Fruit fly (Drosophila melanogaster) whole organism, prepupa: ENCODE measurements around the gene qin.
A peak's percentile ranks its signal among the peaks of the same experiment; 100 is the strongest.

Experiments used
- Blimp-1 ChIP-seq: fragments of 200-800 bp; sonication (Bioruptor generic); optimal IDR thresholded peaks from 3 replicates; lab custom pipeline; 2017; ENCODE audit warnings: missing biosample characterization, missing genetic modification characterization, mild to moderate bottlenecking, moderate library complexity, missing genetic modification reagents
- CG11294 ChIP-seq: fragments of 200-800 bp; sonication (Bioruptor generic); IDR thresholded peaks from 2 replicates; pipeline ENCODE4 v1.3.6; 2022; ENCODE audit warnings: missing biosample characterization, missing genetic modification characterization
- CG11902 ChIP-seq: fragments of 200-800 bp; sonication (Bioruptor generic); optimal IDR thresholded peaks from 3 replicates; lab custom pipeline; 2016; ENCODE audit warnings: missing biosample characterization, missing genetic modification characterization
- CG15336 ChIP-seq: fragments of 200-800 bp; sonication (Bioruptor generic); IDR thresholded peaks from 2 replicates; pipeline ENCODE4 v1.3.6; 2022; ENCODE audit warnings: missing biosample characterization, missing genetic modification characterization
- CG31627 ChIP-seq: fragments of 200-800 bp; sonication (Bioruptor generic); optimal IDR thresholded peaks from 3 replicates; lab custom pipeline; 2016; ENCODE audit warnings: missing biosample characterization, missing genetic modification characterization
- CG34406 ChIP-seq: fragments of 200-800 bp; sonication (Bioruptor generic); optimal IDR thresholded peaks from 3 replicates; lab custom pipeline; 2016; ENCODE audit warnings: missing biosample characterization, missing genetic modification characterization
- CG3919 ChIP-seq: fragments of 200-800 bp; sonication (Bioruptor generic); optimal IDR thresholded peaks from 3 replicates; lab custom pipeline; 2016; ENCODE audit warnings: missing biosample characterization, missing genetic modification characterization
- CG4318 ChIP-seq: fragments of 200-800 bp; sonication (Bioruptor generic); optimal IDR thresholded peaks from 3 replicates; lab custom pipeline; 2017; ENCODE audit warnings: missing biosample characterization, mild to moderate bottlenecking, missing genetic modification characterization
- CG6163 ChIP-seq: fragments of 200-800 bp; sonication (Bioruptor generic); IDR thresholded peaks from 3 replicates; pipeline ENCODE4 v1.3.6; 2022; ENCODE audit warnings: missing biosample characterization, missing genetic modification characterization
- CG7368 ChIP-seq: fragments of 200-800 bp; sonication (Bioruptor generic); optimal IDR thresholded peaks from 3 replicates; lab custom pipeline; 2016; ENCODE audit warnings: missing biosample characterization, missing genetic modification characterization
- CG8119 ChIP-seq: fragments of 200-800 bp; sonication (Bioruptor generic); IDR thresholded peaks from 3 replicates; pipeline ENCODE4 v1.3.6; 2022; ENCODE audit warnings: missing biosample characterization, missing genetic modification characterization
- CG8319 ChIP-seq: fragments of 200-800 bp; sonication (Bioruptor generic); optimal IDR thresholded peaks from 3 replicates; lab custom pipeline; 2016; ENCODE audit warnings: missing biosample characterization, missing genetic modification characterization
- CG8632 ChIP-seq: fragments of 200-800 bp; sonication (Bioruptor generic); optimal IDR thresholded peaks from 3 replicates; lab custom pipeline; 2016; ENCODE audit warnings: missing biosample characterization, missing genetic modification characterization
- CG9139 ChIP-seq: fragments of 200-800 bp; sonication (Bioruptor generic); optimal IDR thresholded peaks from 3 replicates; lab custom pipeline; 2017; ENCODE audit warnings: missing biosample characterization, mild to moderate bottlenecking, missing genetic modification characterization
- Eip78C ChIP-seq: fragments of 200-800 bp; sonication (Bioruptor generic); peaks from one replicate; lab custom pipeline; 2016; ENCODE audit warnings: missing biosample characterization, missing genetic modification characterization
- Eip93F ChIP-seq: fragments of 200-800 bp; sonication (Bioruptor generic); optimal IDR thresholded peaks from 2 replicates; lab custom pipeline; 2016; ENCODE audit warnings: missing biosample characterization, mild to moderate bottlenecking, missing genetic modification characterization
- Ets96B ChIP-seq: fragments of 200-800 bp; optimal IDR thresholded peaks from 2 replicates; lab custom pipeline; 2019; ENCODE audit warnings: missing biosample characterization, mild to moderate bottlenecking, missing genetic modification characterization, moderate library complexity
- Gug ChIP-seq: fragments of 200-800 bp; sonication (Bioruptor generic); IDR thresholded peaks from 2 replicates; pipeline ENCODE4 v1.3.6; 2022; ENCODE audit warnings: missing biosample characterization, missing genetic modification characterization
- Hr38 ChIP-seq: sonication (Bioruptor generic); optimal IDR thresholded peaks from 2 replicates; lab custom pipeline; 2016; ENCODE audit warnings: missing biosample characterization, missing genetic modification characterization
- Hr39 ChIP-seq: fragments of 200-800 bp; sonication (Bioruptor generic); optimal IDR thresholded peaks from 2 replicates; lab custom pipeline; 2016; ENCODE audit warnings: missing biosample characterization, missing genetic modification characterization
- Lpt ChIP-seq: fragments of 200-800 bp; sonication (Bioruptor generic); optimal IDR thresholded peaks from 3 replicates; lab custom pipeline; 2016; ENCODE audit warnings: missing biosample characterization, missing genetic modification characterization
- Met ChIP-seq: fragments of 200-800 bp; sonication (Bioruptor generic); optimal IDR thresholded peaks from 3 replicates; lab custom pipeline; 2016; ENCODE audit warnings: missing biosample characterization, missing genetic modification characterization
- Sox15 ChIP-seq: fragments of 200-800 bp; sonication (Bioruptor generic); optimal IDR thresholded peaks from 3 replicates; lab custom pipeline; 2016; ENCODE audit warnings: missing biosample characterization, missing genetic modification characterization
- cyc ChIP-seq: fragments of 200-800 bp; sonication (Bioruptor generic); optimal IDR thresholded peaks from 3 replicates; lab custom pipeline; 2016; ENCODE audit warnings: missing biosample characterization, missing genetic modification characterization
- dac ChIP-seq: fragments of 200-800 bp; sonication (Bioruptor generic); optimal IDR thresholded peaks from 2 replicates; lab custom pipeline; 2017; ENCODE audit warnings: missing biosample characterization, mild to moderate bottlenecking, missing genetic modification characterization
- eg ChIP-seq: fragments of 200-800 bp; sonication (Bioruptor generic); IDR thresholded peaks from 3 replicates; pipeline ENCODE4 v1.3.6; 2022; ENCODE audit warnings: missing biosample characterization, missing genetic modification characterization
- fd59A ChIP-seq: fragments of 200-800 bp; sonication (Bioruptor generic); optimal IDR thresholded peaks from 2 replicates; lab custom pipeline; 2017; ENCODE audit warnings: missing biosample characterization, mild to moderate bottlenecking, missing genetic modification characterization, missing genetic modification reagents
- lz ChIP-seq: fragments of 200-800 bp; sonication (Bioruptor generic); optimal IDR thresholded peaks from 3 replicates; lab custom pipeline; 2016; ENCODE audit warnings: missing biosample characterization, missing genetic modification characterization
- net ChIP-seq: fragments of 200-800 bp; sonication (Bioruptor generic); optimal IDR thresholded peaks from 3 replicates; lab custom pipeline; 2016; ENCODE audit warnings: missing biosample characterization, missing genetic modification characterization
- salr ChIP-seq, 2 experiments: fragments of 200-800 bp; sonication (Bioruptor generic); optimal IDR thresholded peaks; 3 replicates each; lab custom pipeline; 2016 to 2018; ENCODE audit warnings: missing biosample characterization in 2 of 2, missing genetic modification characterization in 2 of 2, mild to moderate bottlenecking in 1 of 2
- ss ChIP-seq, 2 experiments: fragments of 200-800 bp; sonication (Bioruptor generic); optimal IDR thresholded peaks; 2 replicates in 1 of 2; 3 replicates in 1 of 2; lab custom pipeline; 2017 to 2018; ENCODE audit warnings: mild to moderate bottlenecking in 2 of 2, missing biosample characterization in 2 of 2, missing genetic modification characterization in 2 of 2, moderate library complexity in 1 of 2
- svp ChIP-seq: fragments of 200-800 bp; sonication (Bioruptor generic); peaks from one replicate; lab custom pipeline; 2016; ENCODE audit warnings: missing biosample characterization, missing genetic modification characterization
- vri ChIP-seq: fragments of 200-800 bp; sonication (Bioruptor generic); optimal IDR thresholded peaks from 3 replicates; lab custom pipeline; 2016; ENCODE audit warnings: missing biosample characterization, mild to moderate bottlenecking, missing genetic modification characterization

qin gene

DNA sequence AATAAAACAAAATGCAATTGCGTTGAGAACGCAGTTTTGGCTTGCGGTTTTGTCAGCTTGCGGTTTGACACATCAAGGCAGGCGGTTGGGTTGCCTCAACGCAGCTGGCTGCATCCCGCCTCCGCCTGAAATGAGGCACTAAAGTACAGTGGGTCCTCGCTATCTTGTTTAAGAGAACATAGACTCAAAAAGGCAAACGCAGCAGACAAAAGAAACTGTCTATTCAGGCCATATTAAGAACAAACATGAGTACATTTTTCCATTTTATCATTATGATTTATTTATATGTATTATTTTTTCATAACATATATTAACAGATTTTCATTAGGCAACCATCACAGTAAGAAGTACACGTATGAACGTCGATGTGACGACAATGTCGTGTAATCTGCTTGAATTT is 48.8 kb downstream of the qin start (continued):
- TF ChIP-seq Sox15 (GFP tag; lab: Kevin White, UChicago): no peak
- peak; percentile 75 for TF ChIP-seq eg
- peak in 1 of 2 experiments; percentile 13 for TF ChIP-seq ss (GFP tag; optimal IDR thresholded peaks at IDR 0.05; lab: Kevin White, UChicago)
- peak; percentile 40; the same call in 1 of the 2 replicates for TF ChIP-seq CG11294
- no peak for TF ChIP-seq CG8632 (GFP tag; lab: Kevin White, UChicago)
- no peak for TF ChIP-seq CG34406 (GFP tag; lab: Kevin White, UChicago)
- no peak for TF ChIP-seq fd59A (GFP tag; lab: Kevin White, UChicago)
- TF ChIP-seq CG8319: no peak
- peak; percentile 30; the same call in 1 of the 2 replicates for TF ChIP-seq Gug (GFP tag; lab: Robert Waterston, UW)
- no peak for TF ChIP-seq CG7368 (GFP tag; lab: Kevin White, UChicago)
- TF ChIP-seq CG6163 (GFP tag; lab: Robert Waterston, UW): peak; percentile 49; the same call in 1 of the 3 replicates
- TF ChIP-seq, all 60 proteins: peak for 19

DNA sequence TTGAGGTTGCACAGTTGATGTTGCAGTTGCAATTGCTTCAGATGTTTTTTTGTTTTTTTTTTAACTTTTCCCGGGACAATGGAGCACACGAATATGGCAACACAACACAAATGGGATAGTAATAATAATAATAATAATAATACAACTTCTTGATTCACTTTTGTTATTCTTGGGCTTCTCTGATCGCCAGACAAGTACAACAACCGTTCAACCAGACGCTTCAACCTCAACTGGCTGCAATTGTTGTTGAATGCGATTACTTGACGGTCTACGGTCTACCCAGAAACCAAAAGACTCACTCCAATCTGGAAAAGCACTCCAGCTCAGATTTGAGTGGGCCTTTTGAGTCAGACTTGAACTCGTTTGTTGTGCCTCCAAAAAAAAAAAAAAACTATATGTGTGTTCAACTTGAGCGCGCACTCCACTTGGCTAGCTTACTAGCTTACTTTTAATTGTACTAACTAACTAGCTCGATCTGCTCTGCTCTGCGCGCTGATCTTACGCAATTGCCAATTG is 50.5 kb downstream of the qin start, which contains the start of gene CG14301:
Gene CG14301, minus strand, starts transcription at position 216 of the 516 bp plus-strand sequence.
- TF ChIP-seq svp (no peak), Eip78C (GFP tag; lab: Kevin White, UChicago) (peak; percentile 29), CG3919 (GFP tag; lab: Kevin White, UChicago) (peak; percentile 10), CG8319 (no peak), eg (peak; percentile 29; the same call in 1 of the 3 replicates), Lpt (GFP tag; lab: Kevin White, UChicago) (peak; percentile 3), CG15336 (GFP tag; lab: Robert Waterston, UW) (peak; percentile 16; the same call in 1 of the 2 replicates), Hr38 (GFP tag; lab: Kevin White, UChicago) (no peak), ss (GFP tag; optimal IDR thresholded peaks at IDR 0.05; lab: Kevin White, UChicago) (peak in 1 of 2 experiments; percentile 13)

DNA sequence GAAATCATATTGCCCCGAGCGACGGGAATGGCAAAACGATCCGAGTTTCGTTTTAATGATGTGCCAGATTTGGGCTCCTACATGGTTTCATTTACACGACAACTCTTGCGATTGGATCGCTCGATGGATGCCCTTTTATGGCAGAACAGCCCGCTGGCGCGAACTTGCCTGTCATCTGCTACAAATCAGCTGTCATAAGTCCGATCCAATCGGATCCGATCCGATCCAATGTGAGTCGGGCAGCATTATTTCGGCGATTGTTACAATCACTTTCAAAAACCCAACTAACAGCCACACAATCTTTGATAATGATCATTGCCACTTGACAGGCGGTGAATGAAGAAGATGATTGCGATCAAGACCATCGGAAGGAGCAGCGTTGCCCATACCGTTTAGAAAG is 52.8 kb downstream of the qin start:
- TF ChIP-seq vri (GFP tag; lab: Kevin White, UChicago) (no peak), salr (GFP tag; optimal IDR thresholded peaks at IDR 0.05; lab: Kevin White, UChicago) (no peak), cyc (no peak), CG11902 (no peak), Met (GFP tag; lab: Kevin White, UChicago) (no peak), CG3919 (GFP tag; lab: Kevin White, UChicago) (no peak), dac (no peak), Blimp-1 (no peak), CG6163 (GFP tag; lab: Robert Waterston, UW) (no peak), CG9139 (GFP tag; lab: Kevin White, UChicago) (no peak), CG8119 (GFP tag; lab: Robert Waterston, UW) (no peak), Eip93F (GFP tag; lab: Kevin White, UChicago) (no peak)

DNA sequence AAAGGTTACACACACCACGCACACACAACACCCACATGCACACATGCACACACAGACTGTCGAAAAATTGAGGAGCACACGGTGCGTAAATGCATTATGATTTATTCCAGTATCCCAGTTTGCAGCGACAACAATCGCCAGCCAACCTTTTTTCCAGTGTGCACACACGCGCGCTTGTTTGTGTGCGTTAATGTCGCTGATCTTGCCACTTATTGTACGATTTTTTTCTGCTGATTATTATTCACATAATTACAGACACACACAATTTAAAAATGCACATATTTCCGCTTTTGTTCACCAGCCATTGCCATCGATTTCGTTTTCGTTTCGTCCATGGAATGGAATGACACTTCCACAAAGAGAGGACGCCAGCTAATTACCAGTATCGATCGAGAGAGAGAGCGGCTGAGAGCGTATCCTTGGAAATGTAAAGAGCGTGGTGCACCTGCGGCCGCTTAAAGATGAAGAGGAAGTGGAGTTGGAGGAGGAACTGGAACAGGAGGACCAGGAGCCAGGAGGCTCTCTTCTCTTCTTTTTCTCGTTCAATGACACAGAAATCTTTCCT is 67.6 kb downstream of the qin start:
- no peak for TF ChIP-seq Hr38 (GFP tag; lab: Kevin White, UChicago)
- TF ChIP-seq Eip93F (GFP tag; lab: Kevin White, UChicago): no peak
- no peak for TF ChIP-seq Ets96B (tag; lab: Kevin White, UChicago)
- no peak for TF ChIP-seq CG3919 (GFP tag; lab: Kevin White, UChicago)
- TF ChIP-seq CG8632 (GFP tag; lab: Kevin White, UChicago): no peak
- no peak for TF ChIP-seq Met (GFP tag; lab: Kevin White, UChicago)
- TF ChIP-seq lz: no peak
- peak; percentile 79 for TF ChIP-seq svp
- no peak for TF ChIP-seq Gug (GFP tag; lab: Robert Waterston, UW)
- no peak for TF ChIP-seq Lpt (GFP tag; lab: Kevin White, UChicago)
- TF ChIP-seq Hr39 (GFP tag; lab: Kevin White, UChicago): no peak
- TF ChIP-seq Eip78C (GFP tag; lab: Kevin White, UChicago): peak; percentile 51
- TF ChIP-seq CG34406 (GFP tag; lab: Kevin White, UChicago): no peak
- TF ChIP-seq CG15336 (GFP tag; lab: Robert Waterston, UW): no peak
- TF ChIP-seq Blimp-1: peak; percentile 66
- TF ChIP-seq CG6163 (GFP tag; lab: Robert Waterston, UW): peak; percentile 18; the same call in 1 of the 3 replicates
- no peak for TF ChIP-seq salr (GFP tag; optimal IDR thresholded peaks at IDR 0.05; lab: Kevin White, UChicago)
- TF ChIP-seq CG4318 (GFP tag; lab: Kevin White, UChicago): no peak
- no peak for TF ChIP-seq CG31627 (GFP tag; lab: Kevin White, UChicago)
- no peak for TF ChIP-seq CG8319
- no peak for TF ChIP-seq net
